Fruit fly (Drosophila melanogaster) S2 (cell line): ENCODE data around the gene wgn.

Source experiments
- CG8478 ChIP-seq: fragments of >200 bp; optimal IDR thresholded peaks from 2 replicates; lab custom pipeline; 2018
- CTCF ChIP-seq, 2 experiments: fragments of >200 bp; optimal IDR thresholded peaks; 2 replicates each; lab custom pipeline; 2018

wgn gene

DNA sequence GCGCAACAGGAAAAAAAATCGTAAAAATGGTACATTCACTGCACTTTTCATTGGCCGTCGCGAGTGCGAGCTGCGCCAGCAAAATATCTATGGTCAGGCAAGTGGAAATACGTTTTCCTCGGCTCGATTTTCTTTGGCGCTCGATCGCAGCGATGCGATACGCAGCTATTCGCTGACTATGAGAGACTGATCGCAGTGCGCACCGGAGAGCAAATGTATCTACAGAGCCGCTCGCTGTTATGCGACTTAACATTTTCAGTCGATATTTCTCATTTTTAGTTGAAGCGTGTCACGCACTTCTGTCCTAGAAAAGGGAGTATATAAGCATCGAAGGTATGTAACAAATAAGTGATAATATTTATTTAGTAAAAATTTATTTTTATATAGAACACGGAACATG lies at the start of gene wgn:
TSS of gene wgn (minus strand) at position 193 of the 400 bp plus-strand sequence.
- TF ChIP-seq CG8478, result no peak
- TF ChIP-seq CTCF (optimal IDR thresholded peaks at IDR 0.05; lab: Kevin White, UChicago), result no peak

DNA sequence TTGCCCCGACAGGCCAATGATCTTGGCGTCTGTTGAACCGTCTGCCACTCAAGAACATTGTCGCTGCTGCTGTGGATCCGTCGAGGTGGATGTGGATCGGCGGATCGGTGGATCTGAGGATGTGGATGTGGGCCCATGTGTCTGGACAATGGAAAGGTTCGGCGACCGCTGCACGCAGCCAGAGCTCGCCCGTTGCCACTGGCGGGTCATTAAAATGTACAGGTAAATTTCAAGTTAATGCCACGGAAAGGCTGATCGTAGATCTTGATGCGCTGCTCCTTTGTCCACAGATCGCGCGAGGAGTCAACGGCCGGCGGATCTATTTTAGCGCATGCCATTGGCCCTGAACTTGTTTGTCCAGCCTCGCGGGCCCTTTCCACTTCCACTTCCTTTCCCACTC lies 49.8 kb upstream of the wgn start:
- no peak for TF ChIP-seq CG8478
- no peak for TF ChIP-seq CTCF (optimal IDR thresholded peaks at IDR 0.05; lab: Kevin White, UChicago)

DNA sequence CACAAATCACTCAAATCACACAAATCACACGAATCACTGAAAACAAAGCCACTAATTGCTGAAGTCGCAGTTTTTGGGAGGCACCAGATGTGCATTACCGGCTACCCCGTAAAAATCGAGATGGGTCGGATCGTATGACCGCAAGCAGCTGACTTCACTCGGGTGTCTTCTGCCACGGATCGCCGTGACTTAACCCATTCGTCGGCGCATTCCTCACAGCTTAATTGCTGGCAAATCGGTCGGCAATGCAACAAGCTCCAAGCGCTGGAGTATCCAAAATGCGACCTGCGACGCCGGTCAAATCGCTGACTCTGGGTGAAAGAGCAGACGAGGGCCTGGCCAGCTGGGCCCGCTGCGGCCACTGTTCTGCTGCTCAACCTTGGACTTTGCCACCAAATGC lies 48.1 kb upstream of the wgn start:
- TF ChIP-seq CG8478 (no peak), CTCF (optimal IDR thresholded peaks at IDR 0.05; lab: Kevin White, UChicago) (no peak)

DNA sequence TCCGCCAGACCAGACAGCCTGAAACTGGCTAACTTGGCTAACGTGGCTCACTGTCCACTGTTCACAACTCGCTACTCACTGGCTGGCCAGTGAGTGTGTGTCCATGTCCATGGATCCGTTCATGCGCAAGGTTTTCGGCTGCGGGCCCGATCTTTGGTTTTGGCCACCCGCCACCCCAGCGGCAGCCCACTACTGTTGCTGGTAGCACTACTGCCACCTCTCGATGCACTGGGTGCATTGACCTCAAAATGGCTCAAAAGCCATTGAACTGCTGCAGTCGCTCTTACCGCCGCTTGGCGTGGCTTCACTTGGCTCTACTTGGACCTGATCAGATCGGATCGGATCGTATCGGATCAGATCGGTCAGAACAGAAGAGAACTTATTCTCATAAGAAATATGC lies 46.7 kb upstream of the wgn start:
- TF ChIP-seq CTCF (optimal IDR thresholded peaks at IDR 0.05; lab: Kevin White, UChicago), result no peak

DNA sequence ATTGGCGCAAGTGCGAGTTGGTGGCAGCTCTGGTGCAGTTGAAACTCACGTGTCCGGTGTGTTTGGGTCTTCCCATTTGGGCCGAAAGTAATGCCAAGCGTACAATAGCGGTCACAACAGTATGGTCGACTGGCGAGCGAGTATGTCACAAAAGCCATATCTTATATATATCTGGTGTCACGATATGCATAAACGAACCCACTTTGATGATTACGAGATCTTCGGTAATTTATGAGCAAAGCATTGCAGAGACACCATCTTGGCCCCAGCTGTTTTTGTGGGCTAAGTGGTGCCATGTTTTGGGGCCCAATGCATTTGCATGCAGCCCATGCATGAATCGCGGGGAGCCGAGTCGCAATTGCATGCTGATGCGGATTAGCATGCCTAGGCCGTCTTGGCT lies 44.2 kb upstream of the wgn start:
- TF ChIP-seq CTCF (optimal IDR thresholded peaks at IDR 0.05; lab: Kevin White, UChicago), result no peak
- TF ChIP-seq CG8478, result no peak

DNA sequence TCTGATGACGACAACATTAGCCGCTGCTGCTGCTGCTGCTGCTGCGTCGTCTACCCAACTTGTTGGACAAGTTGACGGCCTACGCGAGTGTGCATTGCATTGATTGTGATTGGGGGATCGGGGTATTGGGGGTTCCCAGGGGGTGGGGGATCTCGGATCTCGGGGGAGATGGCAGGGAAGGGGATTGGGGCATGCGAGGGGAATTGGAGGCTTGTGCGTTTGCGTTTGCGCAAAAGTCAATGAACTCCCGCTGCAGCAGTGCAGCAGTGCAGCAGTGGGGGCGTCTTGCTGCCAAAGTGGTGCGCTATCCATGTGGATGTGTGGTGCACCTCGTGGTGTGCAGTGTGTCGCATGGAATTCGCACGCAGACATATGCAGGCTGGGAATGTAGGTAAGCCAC lies 42.0 kb upstream of the wgn start:
- TF ChIP-seq CTCF (optimal IDR thresholded peaks at IDR 0.05; lab: Kevin White, UChicago), result no peak
- TF ChIP-seq CG8478, result no peak

DNA sequence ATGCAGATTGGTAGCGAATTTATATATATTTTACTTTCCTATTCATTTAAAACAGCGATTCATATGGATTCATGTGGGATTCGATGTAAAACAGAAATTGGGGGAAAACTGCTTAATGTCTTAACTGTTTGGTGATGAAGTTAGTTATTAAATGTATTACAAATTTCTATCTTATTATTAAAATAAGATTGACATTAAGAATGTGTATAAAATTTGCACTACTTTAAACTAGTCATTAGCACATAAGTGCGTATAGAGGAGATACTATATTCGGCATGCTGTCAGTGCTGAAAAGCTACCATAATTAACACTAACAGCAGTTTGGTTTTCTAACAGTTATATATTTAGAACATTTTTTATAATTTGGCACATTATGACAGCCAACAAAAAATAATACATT lies 41.0 kb upstream of the wgn start:
- TF ChIP-seq CTCF (optimal IDR thresholded peaks at IDR 0.05; lab: Kevin White, UChicago), result no peak
- no peak for TF ChIP-seq CG8478

DNA sequence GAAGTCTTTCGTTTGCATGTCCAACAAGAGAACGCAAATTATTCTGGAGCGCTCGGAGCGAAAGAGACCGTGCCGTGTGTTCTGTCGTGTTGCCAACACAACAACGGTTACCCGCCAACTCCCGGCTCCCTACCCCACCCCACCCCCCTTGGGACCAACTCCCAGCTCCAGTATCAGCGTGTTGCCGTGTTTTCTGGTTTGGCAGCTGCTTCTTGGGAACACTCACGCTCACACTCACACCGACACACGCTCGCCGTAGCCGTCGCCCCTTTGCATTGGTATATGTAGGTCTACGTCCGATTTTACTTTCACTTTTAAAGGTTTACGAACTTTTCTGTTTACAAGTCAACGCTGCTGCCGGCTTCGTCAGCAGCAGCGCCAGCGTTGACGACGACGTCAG lies 40.6 kb upstream of the wgn start:
- TF ChIP-seq CG8478, result no peak
- no peak for TF ChIP-seq CTCF (optimal IDR thresholded peaks at IDR 0.05; lab: Kevin White, UChicago)

DNA sequence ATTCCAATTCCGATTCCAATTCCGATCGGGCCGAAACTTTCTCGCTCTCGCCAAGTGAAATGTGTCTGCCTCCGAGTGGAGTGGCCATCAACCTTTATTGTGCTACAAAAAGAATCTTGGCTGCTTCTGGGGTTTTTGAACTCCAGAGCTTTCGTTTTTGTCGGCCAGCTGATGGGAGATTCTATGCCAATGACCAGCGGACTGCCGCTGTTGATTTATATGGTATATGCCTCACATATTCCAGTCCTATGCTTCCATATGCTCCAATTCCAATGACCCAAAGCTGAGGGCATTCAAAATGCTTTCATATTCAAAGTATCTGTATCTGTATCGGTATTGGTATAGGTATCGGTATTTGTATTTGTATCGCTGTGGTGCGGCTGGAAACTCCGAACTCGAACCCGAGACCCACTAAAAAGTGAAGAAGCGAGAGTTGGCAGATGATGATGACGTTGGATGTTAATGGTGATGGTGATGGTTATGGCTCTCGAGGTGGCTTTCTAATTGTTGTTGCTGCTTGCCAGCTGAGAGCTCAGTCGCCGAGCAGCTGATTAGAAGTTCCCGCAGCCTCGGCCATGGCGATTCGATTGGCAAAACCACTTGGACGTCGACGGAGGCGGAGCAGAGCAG lies 38.3 kb upstream of the wgn start:
- TF ChIP-seq CG8478 (no peak), CTCF (optimal IDR thresholded peaks at IDR 0.05; lab: Kevin White, UChicago) (no peak)

DNA sequence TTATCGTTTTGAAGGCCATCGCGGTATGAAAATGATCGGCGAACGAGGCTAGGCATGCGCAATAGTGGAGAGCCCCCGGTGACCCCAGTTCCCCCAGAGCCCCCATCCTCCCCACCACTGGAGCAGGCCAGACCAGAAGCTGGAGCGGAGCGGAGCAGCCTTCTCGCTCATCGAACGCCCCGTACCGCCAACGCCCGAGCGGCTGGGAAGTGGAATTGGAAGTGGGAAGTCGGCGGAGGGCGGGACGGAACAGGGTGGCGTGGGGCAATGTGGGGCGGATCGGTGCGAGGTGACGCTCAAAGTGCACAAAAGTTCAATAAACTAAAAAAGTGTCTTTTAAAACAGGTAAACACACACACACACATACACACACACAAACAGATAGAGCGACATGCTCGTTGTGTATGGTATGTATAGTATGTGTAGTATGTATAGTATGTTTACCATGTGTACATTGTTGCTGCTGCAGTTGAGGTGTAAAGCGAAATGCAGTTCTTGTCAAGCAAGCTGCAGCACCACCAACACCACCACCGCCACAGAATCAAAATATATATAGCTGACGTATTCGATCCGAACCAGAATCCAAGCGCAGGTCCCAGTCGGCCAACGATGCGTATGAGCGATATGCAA lies 37.0 kb upstream of the wgn start:
- TF ChIP-seq CTCF (optimal IDR thresholded peaks at IDR 0.05; lab: Kevin White, UChicago) (no peak), CG8478 (no peak)

DNA sequence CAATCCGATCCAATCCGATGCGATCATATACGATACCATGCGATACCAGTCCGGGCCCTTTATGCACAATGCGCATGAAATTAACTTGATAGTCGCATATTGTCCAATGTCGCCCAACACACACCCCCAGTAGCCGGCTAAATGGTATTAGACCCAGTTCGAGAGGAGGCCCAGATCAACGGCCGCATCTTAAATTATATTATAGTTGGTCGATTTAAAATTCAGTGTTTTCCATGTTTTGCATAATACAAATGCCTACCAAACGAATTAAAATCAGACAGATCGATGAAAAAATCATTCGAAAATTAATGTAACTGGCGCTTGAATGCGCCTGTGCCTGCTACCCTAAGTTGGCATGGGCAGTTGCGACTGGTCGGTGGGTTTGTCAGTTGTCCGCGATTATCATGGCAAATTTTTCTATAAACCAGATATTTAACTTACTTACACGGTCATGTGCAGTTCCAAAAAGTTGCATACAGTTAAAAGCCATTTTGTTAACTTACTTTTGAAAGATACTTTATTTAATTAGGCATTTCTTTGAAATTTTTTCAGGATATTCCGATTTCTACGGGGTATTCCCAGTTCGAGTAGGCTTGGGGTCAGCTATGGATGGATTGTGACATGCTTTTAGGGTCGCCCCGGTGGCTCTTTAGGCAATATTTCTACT lies 35.2 kb upstream of the wgn start:
- TF ChIP-seq CG8478 (no peak), CTCF (optimal IDR thresholded peaks at IDR 0.05; lab: Kevin White, UChicago) (no peak)

DNA sequence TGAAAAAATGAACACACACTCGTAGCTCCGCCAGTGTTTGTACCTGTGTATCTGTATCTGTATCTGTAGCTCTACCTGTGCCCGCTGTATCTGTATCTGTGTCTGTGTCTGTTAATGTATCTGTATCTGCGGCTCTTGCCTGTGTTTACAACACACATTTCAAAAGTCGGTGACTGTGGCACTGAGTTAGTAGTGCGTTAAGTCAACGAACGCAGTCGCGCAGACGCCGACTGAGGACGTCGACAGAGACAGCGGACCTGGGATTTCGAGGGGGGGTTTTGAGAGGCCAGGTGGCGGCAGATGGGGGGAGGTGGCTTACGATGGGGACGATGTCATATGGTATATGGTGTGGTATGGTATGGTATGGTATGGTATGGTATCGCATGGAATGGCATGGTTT lies 33.6 kb upstream of the wgn start:
- TF ChIP-seq CTCF (optimal IDR thresholded peaks at IDR 0.05; lab: Kevin White, UChicago) (no peak), CG8478 (no peak)

DNA sequence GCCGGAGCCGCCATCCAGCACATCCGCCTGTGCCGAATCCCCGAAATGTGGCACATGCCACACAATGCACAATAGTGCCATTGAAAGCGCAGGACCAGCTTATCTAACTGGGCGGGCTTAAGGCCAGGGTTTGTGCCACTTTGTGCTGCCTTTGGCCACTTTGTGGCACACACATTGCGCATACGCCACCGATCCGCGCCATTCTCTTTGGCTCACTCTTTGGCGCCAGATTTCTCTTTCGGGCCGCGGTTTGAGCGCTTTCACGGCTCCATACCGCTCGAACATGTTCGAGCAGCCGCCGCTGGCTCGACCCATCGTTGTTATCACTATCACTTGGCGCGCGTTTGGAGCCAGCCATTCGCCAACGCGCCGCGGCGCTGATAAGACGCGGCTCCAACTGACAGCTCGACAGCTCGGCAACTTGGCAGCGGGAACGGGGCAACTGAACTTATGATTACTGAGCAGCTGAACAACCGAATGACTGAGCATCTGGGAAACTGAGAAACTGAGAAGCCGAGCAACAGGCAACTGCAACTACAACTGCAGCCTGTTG lies 31.1 kb upstream of the wgn start:
- TF ChIP-seq CG8478, result no peak
- no peak for TF ChIP-seq CTCF (optimal IDR thresholded peaks at IDR 0.05; lab: Kevin White, UChicago)

DNA sequence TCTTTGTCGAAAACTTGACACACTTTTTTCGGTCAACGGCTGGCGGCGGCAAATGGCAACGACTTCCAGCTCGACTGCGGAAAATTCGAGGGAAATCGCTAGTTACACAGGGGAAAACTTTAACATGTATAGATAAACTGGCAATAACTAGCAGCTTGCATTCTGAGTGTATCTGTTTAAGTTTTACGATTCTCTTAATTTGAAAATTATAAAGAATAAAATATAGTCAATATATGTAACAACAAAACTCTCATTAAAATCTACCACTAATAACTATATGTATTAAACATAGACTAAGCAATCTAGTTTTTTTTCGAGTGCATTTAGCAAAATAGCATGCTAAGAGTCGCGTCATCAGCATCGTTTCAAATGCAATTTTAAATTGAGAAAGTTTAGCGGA lies 28.7 kb upstream of the wgn start:
- TF ChIP-seq CG8478, result no peak
- no peak for TF ChIP-seq CTCF (optimal IDR thresholded peaks at IDR 0.05; lab: Kevin White, UChicago)

DNA sequence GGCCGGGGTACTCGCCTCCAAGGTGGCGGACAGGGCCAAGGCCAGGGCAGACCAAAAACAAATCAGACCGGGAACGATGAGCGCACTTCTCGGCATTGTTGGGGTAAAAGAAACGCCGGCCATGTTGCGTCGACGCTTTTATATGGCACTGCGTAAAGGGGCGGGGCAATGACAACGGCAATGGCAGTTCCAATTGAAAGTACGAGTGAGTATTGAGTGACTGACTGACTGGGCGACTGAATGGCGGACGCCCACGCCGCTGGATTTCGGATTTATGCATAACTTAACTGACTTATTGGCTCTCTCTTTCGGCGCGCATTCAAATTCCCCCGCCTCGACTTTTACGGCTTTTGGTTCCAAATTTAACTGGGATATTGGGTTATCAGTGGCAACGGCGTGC lies 27.3 kb upstream of the wgn start, which contains the start of gene CG6696:
TSS of gene CG6696 (minus strand) at position 101 of the 400 bp plus-strand sequence.
- TF ChIP-seq CTCF (optimal IDR thresholded peaks at IDR 0.05; lab: Kevin White, UChicago), result no peak
- TF ChIP-seq CG8478, result no peak

DNA sequence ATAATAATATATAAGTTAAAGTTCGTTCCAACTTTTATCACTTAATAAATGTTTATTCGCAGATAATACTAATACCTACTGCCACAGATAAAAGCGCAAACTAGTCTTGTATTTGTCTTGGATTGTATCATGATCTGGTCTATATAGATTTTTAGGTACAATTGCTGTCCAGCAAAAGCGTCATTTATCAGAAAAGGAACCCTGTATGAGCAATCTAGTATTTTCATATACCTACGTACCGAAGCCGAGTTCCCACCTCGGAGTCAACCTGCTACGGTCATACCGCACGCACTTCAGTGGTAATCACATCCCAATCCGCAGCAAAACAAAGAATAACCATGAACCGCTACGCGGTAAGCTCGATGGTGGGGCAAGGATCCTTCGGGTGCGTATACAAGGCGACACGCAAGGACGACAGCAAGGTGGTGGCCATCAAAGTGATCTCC lies 22.8 kb upstream of the wgn start, which contains the start of gene fu:
TSS of gene fu (plus strand) at position 254 of the 446 bp plus-strand sequence.
- TF ChIP-seq CTCF (optimal IDR thresholded peaks at IDR 0.05; lab: Kevin White, UChicago) (no peak), CG8478 (no peak)
